Fruit fly (Drosophila melanogaster): ENCODE results near the gene CG44325.

The CG44325 gene

DNA sequence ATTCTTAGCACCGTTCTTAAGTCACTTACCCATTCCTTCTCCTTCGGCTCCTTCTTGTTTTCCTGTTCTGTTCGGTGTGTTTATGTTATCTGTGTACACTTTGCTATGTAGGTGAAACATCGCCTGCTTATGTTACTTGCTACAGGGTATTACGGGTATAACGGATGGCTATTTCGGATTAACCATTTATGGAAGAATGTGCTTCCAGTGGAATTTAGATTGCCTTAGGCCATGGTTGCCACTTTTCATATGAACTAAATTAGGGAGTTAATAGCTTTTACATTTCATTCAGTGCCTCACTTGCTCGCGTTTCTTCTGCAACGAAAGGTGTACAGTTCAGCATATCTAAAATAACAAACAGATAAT is 29.9 kb downstream of the CG44325 start (continued):
- TF ChIP-seq CG17385 (GFP tag; optimal IDR thresholded peaks at IDR 0.05) (no peak), CG14667 (GFP tag; IDR thresholded peaks at IDR 0.05) (no peak), Ssrp (tag; optimal IDR thresholded peaks at IDR 0.05) (peak; percentile 23), CG2712 (tag; optimal IDR thresholded peaks at IDR 0.05) (no peak), Dip2 (GFP tag; IDR thresholded peaks at IDR 0.05) (no peak), CG2120 (GFP tag; optimal IDR thresholded peaks at IDR 0.05) (no peak), CG13296 (GFP tag; optimal IDR thresholded peaks at IDR 0.05) (no peak), Poxn (GFP tag; IDR thresholded peaks at IDR 0.05) (no peak), CG11504 (tag; optimal IDR thresholded peaks at IDR 0.05) (peak; percentile 50), CG12104 (GFP tag; optimal IDR thresholded peaks at IDR 0.05) (no peak), mam (GFP tag; optimal IDR thresholded peaks at IDR 0.05) (no peak), CG30403 (GFP tag; optimal IDR thresholded peaks at IDR 0.05) (peak; percentile 20), vfl (GFP tag; optimal IDR thresholded peaks at IDR 0.05) (no peak), CG2199 (GFP tag; IDR thresholded peaks at IDR 0.05) (no peak), ewg (GFP tag; optimal IDR thresholded peaks at IDR 0.05) (no peak), CG31388 (GFP tag; optimal IDR thresholded peaks at IDR 0.05) (no peak), mirr (GFP tag; optimal IDR thresholded peaks at IDR 0.05) (no peak), NC2α (GFP tag; optimal IDR thresholded peaks at IDR 0.05) (no peak), CG10543 (GFP tag; optimal IDR thresholded peaks at IDR 0.05) (no peak), ara (GFP tag; IDR thresholded peaks at IDR 0.05) (no peak), pita (GFP tag; optimal IDR thresholded peaks at IDR 0.05) (no peak), abd-A (tag; optimal IDR thresholded peaks at IDR 0.05) (no peak), CG12236 (GFP tag; optimal IDR thresholded peaks at IDR 0.05) (no peak), bcd (GFP tag; optimal IDR thresholded peaks at IDR 0.05) (no peak), Meics (GFP tag; optimal IDR thresholded peaks at IDR 0.05) (no peak), lab (GFP tag; optimal IDR thresholded peaks at IDR 0.05) (no peak), CG4282 (GFP tag; optimal IDR thresholded peaks at IDR 0.05) (no peak), Dll (GFP tag; IDR thresholded peaks at IDR 0.05; ENCODE audit: partially characterized antibody) (no peak), oc (tag; optimal IDR thresholded peaks at IDR 0.05) (no peak), CG1602 (GFP tag; optimal IDR thresholded peaks at IDR 0.05) (no peak), CG17359 (tag; optimal IDR thresholded peaks at IDR 0.05) (peak; percentile 25), CG17568 (GFP tag; optimal IDR thresholded peaks at IDR 0.05) (no peak), Hr78 (GFP tag; optimal IDR thresholded peaks at IDR 0.05) (peak in 1 of 2 experiments; percentile 76), nerfin-2 (GFP tag; IDR thresholded peaks at IDR 0.05; ENCODE audit: partially characterized antibody) (no peak), pan (optimal IDR thresholded peaks at IDR 0.05) (peak in 1 of 2 experiments; percentile 29), pan (GFP tag; optimal IDR thresholded peaks at IDR 0.05 in 1 of 2, IDR thresholded peaks at IDR 0.05 in 1 of 2) (peak in 1 of 2 experiments; percentile 28), ci (GFP tag; IDR thresholded peaks at IDR 0.05) (0 out of 3 replicates have a peak, but pooled peaks have one; percentile 40), lmd (GFP tag; IDR thresholded peaks at IDR 0.05) (peak; percentile 35; the same call in 1 of the 2 replicates), CG1024 (GFP tag; IDR thresholded peaks at IDR 0.05) (no peak), gcm2 (GFP tag; optimal IDR thresholded peaks at IDR 0.05) (no peak), CG15514 (GFP tag; optimal IDR thresholded peaks at IDR 0.05) (no peak), CG12391 (tag; optimal IDR thresholded peaks at IDR 0.05) (peak; percentile 34), fd64A (GFP tag; optimal IDR thresholded peaks at IDR 0.05) (no peak), ind (GFP tag; optimal IDR thresholded peaks at IDR 0.05) (no peak), CG7556 (GFP tag; optimal IDR thresholded peaks at IDR 0.05) (no peak), CG13424 (tag; optimal IDR thresholded peaks at IDR 0.05) (no peak), NFAT (GFP tag; IDR thresholded peaks at IDR 0.05) (no peak), CG7372 (GFP tag; IDR thresholded peaks at IDR 0.05) (no peak), so (GFP tag; IDR thresholded peaks at IDR 0.05) (no peak), CG12744 (GFP tag; optimal IDR thresholded peaks at IDR 0.05) (no peak), CG3995 (GFP tag; optimal IDR thresholded peaks at IDR 0.05) (no peak), unc-4 (GFP tag; IDR thresholded peaks at IDR 0.05; ENCODE audit: partially characterized antibody) (no peak)

Measured in whole organism, embryonic.